Fruit fly (Drosophila melanogaster) whole organism, pupa: Measurements from ENCODE around the gene upSET.

Experiments
- CG10348 ChIP-seq: fragments of 200-800 bp; sonication (Bioruptor generic); IDR thresholded peaks from 2 replicates; pipeline ENCODE4 v1.3.6; 2022; ENCODE audit warnings: missing biosample characterization, missing genetic modification characterization
- CG13204 ChIP-seq: fragments of 200-800 bp; sonication (Bioruptor generic); optimal IDR thresholded peaks from 2 replicates; lab custom pipeline; 2018; ENCODE audit warnings: missing biosample characterization, mild to moderate bottlenecking, missing genetic modification characterization, moderate library complexity
- CG14655 ChIP-seq: fragments of 200-800 bp; sonication (Bioruptor generic); optimal IDR thresholded peaks from 3 replicates; lab custom pipeline; 2017; ENCODE audit warnings: mild to moderate bottlenecking, missing biosample characterization, missing genetic modification reagents, missing genetic modification characterization
- CG15710 ChIP-seq: fragments of 200-800 bp; sonication (Bioruptor generic); optimal IDR thresholded peaks from 2 replicates; lab custom pipeline; 2018; ENCODE audit warnings: missing biosample characterization, mild to moderate bottlenecking, missing genetic modification characterization, moderate library complexity
- CG17806 ChIP-seq: fragments of 200-800 bp; sonication (Bioruptor generic); optimal IDR thresholded peaks from 2 replicates; lab custom pipeline; 2018; ENCODE audit warnings: missing biosample characterization, mild to moderate bottlenecking, missing genetic modification characterization, moderate library complexity
- CG4496 ChIP-seq: fragments of 200-800 bp; sonication (Bioruptor generic); IDR thresholded peaks from 3 replicates; pipeline ENCODE4 v1.3.6; 2022; ENCODE audit warnings: missing biosample characterization, missing genetic modification characterization
- CG9948 ChIP-seq: fragments of 200-800 bp; sonication (Bioruptor generic); optimal IDR thresholded peaks from 2 replicates; lab custom pipeline; 2018; ENCODE audit warnings: missing biosample characterization, mild to moderate bottlenecking, missing genetic modification characterization, moderate library complexity
- Snoo ChIP-seq: fragments of 200-800 bp; sonication (Bioruptor generic); optimal IDR thresholded peaks from 3 replicates; lab custom pipeline; 2017; ENCODE audit warnings: missing biosample characterization, mild to moderate bottlenecking, missing genetic modification characterization, inconsistent platforms

- TF ChIP-seq CG10348 = no peak
- TF ChIP-seq CG9948 = peak; percentile 63
- 0 out of 3 replicates have a peak, but pooled peaks have one; percentile 12 for TF ChIP-seq CG4496
- TF ChIP-seq CG17806 (tag; lab: Kevin White, UChicago) = peak; percentile 31
- TF ChIP-seq Snoo (tag; lab: Kevin White, UChicago) = peak; percentile 19
- no peak for TF ChIP-seq CG13204 (GFP tag; lab: Kevin White, UChicago)
- peak; percentile 25 for TF ChIP-seq CG15710 (tag; lab: Kevin White, UChicago)
- peak; percentile 80 for TF ChIP-seq CG14655 (GFP tag; lab: Kevin White, UChicago)
Measured at dm6 chr3L:13957212-13957668, 44.7 kb upstream of the upSET start.
